Worm (Caenorhabditis elegans) whole organism, L1 larva: ENCODE results near the gene F29B9.1.

Experiments
- ceh-63 ChIP-seq: fragments of 200-800 bp; sonication (Bioruptor generic); optimal IDR thresholded peaks from 2 replicates; lab custom pipeline; 2018; ENCODE audit warnings: mild to moderate bottlenecking, missing genetic modification characterization, missing compliant biosample characterization
- ceh-82 ChIP-seq, 3 experiments: fragments of 150-350 bp in 1 of 3; sonication (generic microtip) in 2 of 3; optimal IDR thresholded peaks; 2 replicates each; lab custom pipeline; 2014 to 2017; ENCODE audit warnings: missing biosample characterization in 3 of 3, missing genetic modification characterization in 3 of 3
- efl-3 ChIP-seq: fragments of 200-800 bp; sonication (Bioruptor generic); optimal IDR thresholded peaks from 2 replicates; lab custom pipeline; 2018; ENCODE audit warnings: mild to moderate bottlenecking, missing genetic modification characterization, missing compliant biosample characterization
- jun-1 ChIP-seq: fragments of 150-350 bp; optimal IDR thresholded peaks from 2 replicates; lab custom pipeline; 2014; ENCODE audit warnings: missing biosample characterization, missing genetic modification reagents, missing genetic modification characterization
- lin-39 ChIP-seq: fragments of 150-350 bp; optimal IDR thresholded peaks from 2 replicates; lab custom pipeline; 2014; ENCODE audit warnings: missing biosample characterization, missing genetic modification reagents, missing genetic modification characterization
- lsy-2 ChIP-seq, 2 experiments: fragments of 150-350 bp; optimal IDR thresholded peaks; 2 replicates each; lab custom pipeline; 2014; ENCODE audit warnings: missing biosample characterization in 2 of 2, missing genetic modification characterization in 2 of 2
- mep-1 ChIP-seq: fragments of 150-350 bp; optimal IDR thresholded peaks from 2 replicates; lab custom pipeline; 2014; ENCODE audit warnings: missing biosample characterization, missing genetic modification characterization
- nhr-12 ChIP-seq: sonication (generic microtip); optimal IDR thresholded peaks from 2 replicates; lab custom pipeline; 2017; ENCODE audit warnings: missing biosample characterization, missing genetic modification characterization
- nhr-237 ChIP-seq: fragments of 150-350 bp; optimal IDR thresholded peaks from 2 replicates; lab custom pipeline; 2014; ENCODE audit warnings: missing biosample characterization, missing genetic modification characterization
- nhr-47 ChIP-seq: sonication (generic microtip); optimal IDR thresholded peaks from 2 replicates; lab custom pipeline; 2016; ENCODE audit warnings: mild to moderate bottlenecking, missing genetic modification characterization, moderate library complexity, missing compliant biosample characterization
- sox-4 ChIP-seq: sonication (generic microtip); optimal IDR thresholded peaks from 2 replicates; lab custom pipeline; 2016; ENCODE audit warnings: missing genetic modification characterization, missing compliant biosample characterization
- unc-62 ChIP-seq: fragments of 150-350 bp; optimal IDR thresholded peaks from 2 replicates; lab custom pipeline; 2014; ENCODE audit warnings: missing biosample characterization, missing genetic modification reagents, missing genetic modification characterization

DNA sequence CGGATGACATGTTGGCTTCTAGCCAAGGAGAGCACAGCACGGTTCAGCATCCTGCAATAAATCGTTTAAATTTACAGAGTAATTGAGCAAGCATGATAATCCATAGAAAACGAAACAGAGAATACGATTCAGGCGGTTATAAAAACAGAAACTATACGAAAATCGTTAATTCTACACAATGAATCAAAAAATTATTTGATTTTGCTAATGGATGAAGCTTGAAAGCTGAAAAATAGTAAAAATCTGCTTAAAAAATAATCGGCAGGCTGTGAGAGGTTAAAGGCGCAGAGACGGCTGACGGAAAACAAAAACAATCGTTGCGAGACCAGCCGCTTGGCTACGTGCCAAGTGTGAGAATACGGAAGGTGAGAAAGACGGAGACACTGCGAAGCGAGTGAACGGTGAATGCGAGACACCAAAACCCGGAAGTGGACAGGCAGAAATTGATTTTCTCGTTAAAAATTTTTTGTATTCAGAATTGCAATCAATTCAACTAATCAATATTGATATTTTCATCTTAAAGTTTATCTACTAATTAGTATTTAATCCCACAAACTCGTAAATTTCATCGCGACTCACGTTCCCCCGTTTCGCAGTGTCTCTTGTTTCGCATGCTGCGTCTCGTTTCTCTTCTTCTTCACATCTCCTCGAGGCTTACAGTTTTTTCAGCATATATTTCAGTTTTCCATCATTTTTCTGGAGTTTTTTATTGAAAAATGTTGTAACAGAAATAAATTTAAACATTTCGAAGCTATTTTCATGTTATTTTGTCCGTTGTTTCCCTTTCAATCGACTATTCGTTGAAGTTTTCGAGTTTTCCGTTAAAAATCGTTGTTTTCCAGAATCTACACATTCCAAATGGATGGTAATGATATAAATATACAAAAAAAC lies 4.8 kb upstream of the F29B9.1 start, which contains the start of the genes F29B9.11 and jmjd-1.2:
- TF ChIP-seq ceh-63 (peak; percentile 86), efl-3 (GFP tag; lab: Kevin White, UChicago) (peak; percentile 15), lin-39 (peak; percentile 73), jun-1 (tag; lab: Kevin White, UChicago) (peak; percentile 83), unc-62 (GFP tag; lab: Kevin White, UChicago) (no peak), nhr-237 (peak; percentile 80), lsy-2 (tag; optimal IDR thresholded peaks at IDR 0.05; lab: Kevin White, UChicago) (peak; percentile 93), nhr-12 (tag; lab: Kevin White, UChicago) (no peak), sox-4 (peak; percentile 89), nhr-47 (tag; lab: Kevin White, UChicago) (peak; percentile 96), ceh-82 (tag; optimal IDR thresholded peaks at IDR 0.05; lab: Kevin White, UChicago) (peak; percentile 64 to 90 (median 82)), mep-1 (tag; lab: Kevin White, UChicago) (peak; percentile 62)
